Fruit fly (Drosophila melanogaster) whole organism, embryonic: Measurements from ENCODE around the gene CG11970.

Experiments
- Blimp-1 ChIP-seq: fragments of 200-800 bp; sonication (Bioruptor generic); optimal IDR thresholded peaks from 3 replicates; lab custom pipeline; 2018; ENCODE audit warnings: missing biosample characterization, missing genetic modification characterization, mild to moderate bottlenecking, moderate library complexity, missing genetic modification reagents
- CG10979 ChIP-seq: fragments of 200-800 bp; sonication (Bioruptor generic); optimal IDR thresholded peaks from 2 replicates; lab custom pipeline; 2018; ENCODE audit warnings: missing biosample characterization, mild to moderate bottlenecking, missing genetic modification characterization, moderate library complexity
- CG11398 ChIP-seq: fragments of 200-800 bp; sonication (Bioruptor generic); optimal IDR thresholded peaks from 2 replicates; lab custom pipeline; 2016; ENCODE audit warnings: missing biosample characterization, missing genetic modification characterization
- CG11696 ChIP-seq: fragments of 200-800 bp; sonication (Bioruptor generic); IDR thresholded peaks from 2 replicates; pipeline ENCODE4 v1.3.6; 2022; ENCODE audit warnings: missing biosample characterization, missing genetic modification characterization
- CG12391 ChIP-seq: fragments of 200-800 bp; sonication (Bioruptor generic); optimal IDR thresholded peaks from 3 replicates; lab custom pipeline; 2018; ENCODE audit warnings: missing biosample characterization, mild to moderate bottlenecking, missing genetic modification characterization, moderate library complexity
- CG13123 ChIP-seq: fragments of 200-800 bp; sonication (Bioruptor generic); optimal IDR thresholded peaks from 2 replicates; lab custom pipeline; 2016; ENCODE audit warnings: missing biosample characterization, missing genetic modification characterization
- CG13424 ChIP-seq: fragments of 200-800 bp; sonication (Bioruptor generic); optimal IDR thresholded peaks from 2 replicates; lab custom pipeline; 2019; ENCODE audit warnings: missing biosample characterization, mild to moderate bottlenecking, missing genetic modification characterization, moderate library complexity
- CG15011 ChIP-seq: fragments of 200-800 bp; sonication (Bioruptor generic); optimal IDR thresholded peaks from 3 replicates; lab custom pipeline; 2018; ENCODE audit warnings: missing biosample characterization, mild to moderate bottlenecking, missing genetic modification characterization
- CG15696 ChIP-seq: fragments of 200-800 bp; sonication (Bioruptor generic); optimal IDR thresholded peaks from 2 replicates; lab custom pipeline; 2019; ENCODE audit warnings: missing biosample characterization, mild to moderate bottlenecking, missing genetic modification characterization, moderate library complexity
- CG17328 ChIP-seq: fragments of 200-800 bp; sonication (Bioruptor generic); IDR thresholded peaks from 2 replicates; pipeline ENCODE4 v1.3.6; 2022; ENCODE audit warnings: missing biosample characterization, missing genetic modification characterization
- CG17829 ChIP-seq: fragments of 200-800 bp; optimal IDR thresholded peaks from 2 replicates; lab custom pipeline; 2019; ENCODE audit warnings: missing biosample characterization, mild to moderate bottlenecking, missing genetic modification characterization, moderate library complexity
- CG17912 ChIP-seq: fragments of 200-800 bp; sonication (Bioruptor generic); optimal IDR thresholded peaks from 2 replicates; lab custom pipeline; 2018; ENCODE audit warnings: missing biosample characterization, mild to moderate bottlenecking, missing genetic modification characterization
- CG18619 ChIP-seq: fragments of 200-800 bp; sonication (Bioruptor generic); optimal IDR thresholded peaks from 3 replicates; lab custom pipeline; 2017; ENCODE audit warnings: missing biosample characterization, mild to moderate bottlenecking, missing genetic modification characterization
- CG2202 ChIP-seq: fragments of 200-800 bp; sonication (Bioruptor generic); optimal IDR thresholded peaks from 2 replicates; lab custom pipeline; 2018; ENCODE audit warnings: missing biosample characterization, mild to moderate bottlenecking, missing genetic modification characterization
- CG31365 ChIP-seq: fragments of 200-800 bp; sonication (Bioruptor generic); optimal IDR thresholded peaks from 2 replicates; lab custom pipeline; 2018; ENCODE audit warnings: missing biosample characterization, mild to moderate bottlenecking, missing genetic modification characterization
- CG34224 ChIP-seq: fragments of 200-800 bp; sonication (Bioruptor generic); IDR thresholded peaks from 3 replicates; pipeline ENCODE4 v1.3.6; 2022; ENCODE audit warnings: missing biosample characterization, missing genetic modification characterization; ENCODE audit not compliant: partially characterized antibody
- CG4617 ChIP-seq: fragments of 200-800 bp; sonication (Bioruptor generic); optimal IDR thresholded peaks from 3 replicates; lab custom pipeline; 2016; ENCODE audit warnings: missing biosample characterization, missing genetic modification characterization, borderline replicate concordance
- CG8359 ChIP-seq: fragments of 200-800 bp; sonication (Bioruptor generic); optimal IDR thresholded peaks from 2 replicates; lab custom pipeline; 2017; ENCODE audit warnings: missing biosample characterization, mild to moderate bottlenecking, missing genetic modification characterization, borderline replicate concordance
- CG8388 ChIP-seq: fragments of 200-800 bp; sonication (Bioruptor generic); optimal IDR thresholded peaks from 2 replicates; lab custom pipeline; 2019; ENCODE audit warnings: missing biosample characterization, mild to moderate bottlenecking, missing genetic modification characterization, moderate library complexity
- CG9932 ChIP-seq: fragments of 200-800 bp; sonication (Bioruptor generic); IDR thresholded peaks from 2 replicates; pipeline ENCODE4 v1.3.6; 2022; ENCODE audit warnings: missing biosample characterization, missing genetic modification characterization
- CHES-1-like ChIP-seq: fragments of 200-800 bp; sonication (Bioruptor generic); optimal IDR thresholded peaks from 2 replicates; lab custom pipeline; 2016; ENCODE audit warnings: missing biosample characterization, missing genetic modification characterization
- CTCF ChIP-seq: fragments of 200-800 bp; sonication (Bioruptor generic); optimal IDR thresholded peaks from 2 replicates; lab custom pipeline; 2017; ENCODE audit warnings: missing biosample characterization, mild to moderate bottlenecking, missing genetic modification characterization, moderate library complexity
- Elba2 ChIP-seq: fragments of 200-800 bp; sonication (Bioruptor generic); optimal IDR thresholded peaks from 3 replicates; lab custom pipeline; 2016; ENCODE audit warnings: missing biosample characterization, missing genetic modification characterization
- Fer2 ChIP-seq: fragments of 200-800 bp; sonication (Bioruptor generic); optimal IDR thresholded peaks from 2 replicates; lab custom pipeline; 2018; ENCODE audit warnings: missing biosample characterization, mild to moderate bottlenecking, missing genetic modification characterization, moderate library complexity
- GATAe ChIP-seq: fragments of 200-800 bp; sonication (Bioruptor generic); conservative IDR thresholded peaks from 2 replicates; pipeline ENCODE4 v1.3.6; 2022; ENCODE audit warnings: missing biosample characterization, missing genetic modification characterization
- Hr78 ChIP-seq, 2 experiments: fragments of 200-800 bp in 1 of 2; fragments of >200 bp in 1 of 2; sonication (Bioruptor generic) in 1 of 2; optimal IDR thresholded peaks; 2 replicates each; lab custom pipeline; 2017 to 2019; ENCODE audit warnings: missing biosample characterization in 2 of 2, missing genetic modification characterization in 2 of 2, mild to moderate bottlenecking in 1 of 2, moderate library complexity in 1 of 2
- Scr ChIP-seq: fragments of 200-800 bp; sonication (Bioruptor generic); IDR thresholded peaks from 2 replicates; pipeline ENCODE4 v1.3.6; 2022; ENCODE audit warnings: missing biosample characterization, missing genetic modification characterization; ENCODE audit not compliant: partially characterized antibody
- Xrp1 ChIP-seq: fragments of 200-800 bp; sonication (Bioruptor generic); IDR thresholded peaks from 2 replicates; pipeline ENCODE4 v1.3.6; 2022; ENCODE audit warnings: missing biosample characterization, missing genetic modification characterization
- YL-1 ChIP-seq: fragments of 200-800 bp; sonication (Bioruptor generic); optimal IDR thresholded peaks from 3 replicates; lab custom pipeline; 2017; ENCODE audit warnings: missing biosample characterization, mild to moderate bottlenecking, missing genetic modification characterization
- cato ChIP-seq: fragments of 200-800 bp; sonication (Bioruptor generic); optimal IDR thresholded peaks from 2 replicates; lab custom pipeline; 2016; ENCODE audit warnings: missing biosample characterization, missing genetic modification characterization, borderline replicate concordance
- chm ChIP-seq: fragments of 200-800 bp; sonication (Bioruptor generic); IDR thresholded peaks from 2 replicates; pipeline ENCODE4 v1.3.6; 2022; ENCODE audit warnings: missing biosample characterization, missing genetic modification characterization
- dmrt11E ChIP-seq: fragments of 200-800 bp; sonication (Bioruptor generic); optimal IDR thresholded peaks from 3 replicates; lab custom pipeline; 2018; ENCODE audit warnings: missing biosample characterization, mild to moderate bottlenecking, missing genetic modification characterization, moderate library complexity
- eyg ChIP-seq: fragments of 200-800 bp; sonication (Bioruptor generic); optimal IDR thresholded peaks from 3 replicates; lab custom pipeline; 2016; ENCODE audit warnings: missing biosample characterization, missing genetic modification characterization
- ftz-f1 ChIP-seq: fragments of 200-800 bp; sonication (Bioruptor generic); optimal IDR thresholded peaks from 2 replicates; lab custom pipeline; 2016; ENCODE audit warnings: missing biosample characterization, missing genetic modification characterization
- fu2 ChIP-seq: fragments of 200-800 bp; sonication (Bioruptor generic); optimal IDR thresholded peaks from 2 replicates; lab custom pipeline; 2016; ENCODE audit warnings: missing biosample characterization, missing genetic modification characterization
- gem ChIP-seq: fragments of 200-800 bp; sonication (Bioruptor generic); optimal IDR thresholded peaks from 2 replicates; lab custom pipeline; 2019; ENCODE audit warnings: missing biosample characterization, mild to moderate bottlenecking, missing genetic modification characterization, moderate library complexity
- gsb ChIP-seq: fragments of 200-800 bp; sonication (Bioruptor generic); IDR thresholded peaks from 2 replicates; pipeline ENCODE4 v1.3.6; 2022; ENCODE audit warnings: missing biosample characterization, missing genetic modification characterization
- ham ChIP-seq: fragments of 200-800 bp; sonication (Bioruptor generic); IDR thresholded peaks from 2 replicates; pipeline ENCODE4 v1.3.6; 2022; ENCODE audit warnings: missing biosample characterization, missing genetic modification characterization
- inv ChIP-seq: fragments of 200-800 bp; sonication (Bioruptor generic); IDR thresholded peaks from 2 replicates; pipeline ENCODE4 v1.3.6; 2022; ENCODE audit warnings: missing biosample characterization, missing genetic modification characterization; ENCODE audit not compliant: partially characterized antibody
- kah ChIP-seq: fragments of 200-800 bp; sonication (Bioruptor generic); optimal IDR thresholded peaks from 2 replicates; lab custom pipeline; 2018; ENCODE audit warnings: missing biosample characterization, mild to moderate bottlenecking, missing genetic modification characterization
- lola ChIP-seq, 3 experiments: fragments of >200 bp in 2 of 3; fragments of 200-800 bp in 1 of 3; sonication (Bioruptor generic) in 1 of 3; optimal IDR thresholded peaks; 2 replicates each; lab custom pipeline; 2017 to 2019; ENCODE audit warnings: missing biosample characterization in 3 of 3, missing genetic modification characterization in 3 of 3, mild to moderate bottlenecking in 1 of 3, moderate library complexity in 1 of 3
- mirr ChIP-seq: fragments of 200-800 bp; sonication (Bioruptor generic); optimal IDR thresholded peaks from 3 replicates; lab custom pipeline; 2018; ENCODE audit warnings: missing biosample characterization, mild to moderate bottlenecking, missing genetic modification characterization
- phol ChIP-seq: fragments of 200-800 bp; sonication (Bioruptor generic); optimal IDR thresholded peaks from 3 replicates; lab custom pipeline; 2018; ENCODE audit warnings: missing biosample characterization, mild to moderate bottlenecking, missing genetic modification characterization, moderate library complexity
- salm ChIP-seq: fragments of 200-800 bp; sonication (Bioruptor generic); optimal IDR thresholded peaks from 2 replicates; lab custom pipeline; 2018; ENCODE audit warnings: missing biosample characterization, mild to moderate bottlenecking, missing genetic modification characterization
- sens ChIP-seq: fragments of 200-800 bp; sonication (Bioruptor generic); peaks from one replicate; lab custom pipeline; 2016; ENCODE audit warnings: missing biosample characterization, missing genetic modification characterization
- sqz ChIP-seq: fragments of 200-800 bp; sonication (Bioruptor generic); optimal IDR thresholded peaks from 3 replicates; lab custom pipeline; 2018; ENCODE audit warnings: missing biosample characterization, mild to moderate bottlenecking, missing genetic modification characterization
- trem ChIP-seq: fragments of 200-800 bp; optimal IDR thresholded peaks from 3 replicates; lab custom pipeline; 2019; ENCODE audit warnings: missing biosample characterization, mild to moderate bottlenecking, missing genetic modification characterization, moderate library complexity
- tup ChIP-seq: fragments of 200-800 bp; sonication (Bioruptor generic); optimal IDR thresholded peaks from 2 replicates; lab custom pipeline; 2016; ENCODE audit warnings: missing biosample characterization, mild to moderate bottlenecking, missing genetic modification characterization, moderate library complexity
- zfh2 ChIP-seq: fragments of 200-800 bp; sonication (Bioruptor generic); optimal IDR thresholded peaks from 2 replicates; lab custom pipeline; 2016; ENCODE audit warnings: missing biosample characterization, missing genetic modification characterization

The CG11970 gene

DNA sequence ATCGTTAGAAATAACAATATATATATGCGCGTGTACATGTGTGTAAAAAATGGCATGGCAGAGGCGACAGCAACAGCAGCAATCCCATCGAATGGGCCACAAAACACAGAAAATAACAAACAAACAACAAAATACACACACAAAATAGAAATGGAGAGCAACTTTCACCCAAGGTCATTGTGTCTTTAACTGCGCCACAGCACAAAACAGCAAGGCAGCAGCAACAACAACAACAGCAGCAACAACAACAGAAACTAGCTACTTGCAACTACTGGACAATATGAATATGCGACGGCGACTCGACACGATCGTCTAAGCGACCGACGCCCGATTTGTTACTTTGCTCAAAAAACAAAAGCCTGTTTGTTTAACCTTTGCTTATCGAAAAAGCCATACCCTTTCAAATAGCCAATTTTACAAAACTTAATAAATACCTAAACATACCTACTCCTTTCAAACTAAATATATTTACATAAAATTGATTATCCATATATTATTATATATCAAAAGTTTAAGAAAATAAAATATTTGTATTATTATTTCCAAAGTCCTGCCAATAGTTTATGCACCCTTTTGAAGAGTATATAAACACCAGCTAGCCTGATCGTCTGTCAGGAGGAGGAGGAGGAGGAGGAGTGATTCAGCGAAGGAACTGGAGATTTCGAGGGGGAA is 36.6 kb upstream of the CG11970 start (continued):
- TF ChIP-seq CHES-1-like (GFP tag; lab: Kevin White, UChicago): no peak
- TF ChIP-seq CG17829 (tag; lab: Kevin White, UChicago): peak; percentile 13
- no peak for TF ChIP-seq fu2 (GFP tag; lab: Kevin White, UChicago)
- no peak for TF ChIP-seq CG9932 (GFP tag; lab: Robert Waterston, UW)
- no peak for TF ChIP-seq YL-1
- TF ChIP-seq CG4617 (GFP tag; lab: Kevin White, UChicago): no peak
- no peak for TF ChIP-seq CG18619 (GFP tag; lab: Kevin White, UChicago)
- no peak for TF ChIP-seq gsb (GFP tag; lab: Robert Waterston, UW)
- no peak for TF ChIP-seq CTCF (GFP tag; lab: Kevin White, UChicago)
- no peak for TF ChIP-seq Hr78 (GFP tag; optimal IDR thresholded peaks at IDR 0.05; lab: Kevin White, UChicago)
- no peak for TF ChIP-seq Elba2 (GFP tag; lab: Kevin White, UChicago)
- TF ChIP-seq CG13123 (GFP tag; lab: Kevin White, UChicago): no peak
- TF ChIP-seq Fer2: no peak
- TF ChIP-seq CG12391 (tag; lab: Kevin White, UChicago): peak; percentile 17
- no peak for TF ChIP-seq tup (GFP tag; lab: Kevin White, UChicago)
- TF ChIP-seq CG15011 (GFP tag; lab: Kevin White, UChicago): no peak
- TF ChIP-seq ftz-f1 (GFP tag; lab: Kevin White, UChicago): no peak
- no peak for TF ChIP-seq salm (tag; lab: Kevin White, UChicago)
- no peak for TF ChIP-seq inv (GFP tag; lab: Robert Waterston, UW)
- TF ChIP-seq CG11696 (GFP tag; lab: Robert Waterston, UW): no peak
- TF ChIP-seq CG17328 (GFP tag; lab: Robert Waterston, UW): no peak
- no peak for TF ChIP-seq CG31365 (tag; lab: Kevin White, UChicago)
- no peak for TF ChIP-seq CG11398

DNA sequence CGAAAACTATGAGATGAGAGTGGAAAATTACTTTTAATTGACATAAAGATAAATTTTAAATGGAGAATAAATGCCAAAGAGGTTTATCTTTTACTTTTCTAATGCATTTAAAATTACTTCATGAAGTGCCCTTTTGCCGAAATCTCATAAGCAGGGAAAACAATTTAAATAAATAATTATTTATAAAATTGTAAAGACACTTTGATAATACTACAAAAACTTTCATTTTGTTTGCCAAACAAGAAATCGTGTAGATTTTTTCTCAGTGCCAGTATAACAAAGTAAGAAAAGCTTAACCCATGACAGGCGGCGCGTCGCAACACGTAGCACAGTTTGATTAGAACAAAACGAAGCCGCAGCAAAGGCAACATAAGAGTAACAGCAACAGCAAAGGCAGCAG is 35.7 kb upstream of the CG11970 start:
- TF ChIP-seq cato (no peak), chm (GFP tag; lab: Robert Waterston, UW) (no peak), CG15696 (tag; lab: Kevin White, UChicago) (no peak), CG34224 (GFP tag; lab: Robert Waterston, UW) (no peak), GATAe (GFP tag; lab: Robert Waterston, UW) (no peak), CG8359 (GFP tag; lab: Kevin White, UChicago) (no peak), CG17912 (GFP tag; lab: Kevin White, UChicago) (no peak), CG10979 (peak; percentile 26), eyg (GFP tag; lab: Kevin White, UChicago) (no peak), gem (tag; lab: Kevin White, UChicago) (peak; percentile 22), CG18619 (GFP tag; lab: Kevin White, UChicago) (no peak), phol (tag; lab: Kevin White, UChicago) (peak; percentile 6), ham (no peak), Blimp-1 (peak; percentile 31), sqz (GFP tag; lab: Kevin White, UChicago) (no peak), Xrp1 (peak; percentile 17; the same call in 1 of the 2 replicates), CG13424 (no peak), sens (GFP tag; lab: Kevin White, UChicago) (no peak), CG2202 (no peak), zfh2 (GFP tag; lab: Kevin White, UChicago) (no peak), kah (GFP tag; lab: Kevin White, UChicago) (no peak), lola (GFP tag; optimal IDR thresholded peaks at IDR 0.05; lab: Kevin White, UChicago) (peak in 1 of 3 experiments; percentile 4), dmrt11E (no peak), Scr (GFP tag; lab: Robert Waterston, UW) (no peak), CG15011 (GFP tag; lab: Kevin White, UChicago) (no peak), trem (tag; lab: Kevin White, UChicago) (peak; percentile 8), CG8388 (no peak), mirr (GFP tag; lab: Kevin White, UChicago) (no peak)
